Worm (Caenorhabditis elegans) whole organism, early embryonic: ENCODE data around the gene fut-6.

ENCODE experiments used
- B0310.2 ChIP-seq: sonication (generic microtip); optimal IDR thresholded peaks from 2 replicates; lab custom pipeline; 2016; ENCODE audit warnings: mild to moderate bottlenecking, missing genetic modification characterization, missing compliant biosample characterization
- F13C5.2 ChIP-seq: sonication (generic microtip); optimal IDR thresholded peaks from 2 replicates; lab custom pipeline; 2017; ENCODE audit warnings: mild to moderate bottlenecking, missing genetic modification characterization, inconsistent platforms, missing compliant biosample characterization
- aly-1 ChIP-seq: sonication (generic microtip); optimal IDR thresholded peaks from 2 replicates; lab custom pipeline; 2016; ENCODE audit warnings: missing genetic modification characterization, missing compliant biosample characterization
- ama-1 ChIP-seq: fragments of 150-350 bp; optimal IDR thresholded peaks from 2 replicates; lab custom pipeline; 2014
- ceh-13 ChIP-seq: fragments of 200-800 bp; sonication (Bioruptor generic); optimal IDR thresholded peaks from 2 replicates; lab custom pipeline; 2018; ENCODE audit warnings: mild to moderate bottlenecking, missing genetic modification characterization, missing compliant biosample characterization
- ceh-36 ChIP-seq: sonication (generic microtip); optimal IDR thresholded peaks from 2 replicates; lab custom pipeline; 2016; ENCODE audit warnings: missing genetic modification characterization, inconsistent platforms, missing compliant biosample characterization
- ets-7 ChIP-seq: sonication (generic microtip); optimal IDR thresholded peaks from 2 replicates; lab custom pipeline; 2016; ENCODE audit warnings: missing genotype, missing genetic modification characterization, missing compliant biosample characterization
- flt-1 ChIP-seq: fragments of 200-800 bp; sonication (Bioruptor generic); IDR thresholded peaks from 2 replicates; pipeline ENCODE4 v1.3.6; 2022; ENCODE audit warnings: missing genetic modification characterization, missing compliant biosample characterization
- hmbx-1 ChIP-seq: sonication (generic microtip); optimal IDR thresholded peaks from 2 replicates; lab custom pipeline; 2016; ENCODE audit warnings: mild to moderate bottlenecking, missing genetic modification characterization, missing compliant biosample characterization
- hmg-4 ChIP-seq: fragments of 200-800 bp; sonication (Bioruptor generic); optimal IDR thresholded peaks from 2 replicates; lab custom pipeline; 2018; ENCODE audit warnings: mild to moderate bottlenecking, missing genetic modification characterization, missing compliant biosample characterization
- hnd-1 ChIP-seq: sonication (generic microtip); optimal IDR thresholded peaks from 2 replicates; lab custom pipeline; 2016; ENCODE audit warnings: missing genetic modification characterization, missing compliant biosample characterization
- pes-1 ChIP-seq: fragments of 200-800 bp; sonication (Bioruptor generic); IDR thresholded peaks from 2 replicates; pipeline ENCODE4 v1.3.6; 2022; ENCODE audit warnings: missing genetic modification reagents, missing genetic modification characterization, missing compliant biosample characterization
- scrt-1 ChIP-seq: fragments of 200-800 bp; sonication (Bioruptor generic); IDR thresholded peaks from 2 replicates; pipeline ENCODE4 v1.3.6; 2022; ENCODE audit warnings: missing genetic modification characterization, missing compliant biosample characterization
- sea-1 ChIP-seq: fragments of 200-800 bp; sonication (Bioruptor generic); conservative IDR thresholded peaks from 2 replicates; pipeline ENCODE4 v1.3.6; 2022; ENCODE audit warnings: missing genetic modification characterization, missing compliant biosample characterization
- tbx-11 ChIP-seq: fragments of 200-800 bp; sonication (Bioruptor generic); IDR thresholded peaks from 2 replicates; pipeline ENCODE4 v1.3.6; 2022; ENCODE audit warnings: missing genetic modification characterization, missing compliant biosample characterization
- tbx-37 ChIP-seq: fragments of 200-800 bp; sonication (Bioruptor generic); conservative IDR thresholded peaks from 2 replicates; pipeline ENCODE4 v1.3.6; 2022; ENCODE audit warnings: missing genetic modification reagents, missing genetic modification characterization, missing compliant biosample characterization
- tra-4 ChIP-seq: sonication (generic microtip); optimal IDR thresholded peaks from 2 replicates; lab custom pipeline; 2017; ENCODE audit warnings: missing genetic modification characterization, missing compliant biosample characterization

fut-6 gene

ce11 chrII:4655834-4656233, at the start of gene fut-6:
TSS of gene fut-6 (minus strand) at chrII:4655934.
- TF ChIP-seq hnd-1 (tag; lab: Kevin White, UChicago) (no peak), tbx-37 (GFP tag; lab: Robert Waterston, UW) (no peak), F13C5.2 (tag; lab: Kevin White, UChicago) (no peak), hmg-4 (GFP tag; lab: Kevin White, UChicago) (no peak), aly-1 (tag; lab: Kevin White, UChicago) (no peak), tra-4 (no peak), scrt-1 (GFP tag; lab: Robert Waterston, UW) (no peak), sea-1 (no peak), ceh-13 (GFP tag; lab: Kevin White, UChicago) (no peak)

ce11 chrII:4703011-4703410, 47.3 kb upstream of the fut-6 start:
- TF ChIP-seq F13C5.2 (tag; lab: Kevin White, UChicago) (no peak), ets-7 (tag; lab: Kevin White, UChicago) (no peak), ama-1 (no peak), tra-4 (no peak), hnd-1 (tag; lab: Kevin White, UChicago) (no peak), hmg-4 (GFP tag; lab: Kevin White, UChicago) (no peak), tbx-11 (GFP tag; lab: Robert Waterston, UW) (no peak), aly-1 (tag; lab: Kevin White, UChicago) (no peak), ceh-36 (tag; lab: Kevin White, UChicago) (no peak), B0310.2 (no peak)

ce11 chrII:4701482-4702119, 45.9 kb upstream of the fut-6 start, which contains the start of gene unc-85:
TSS of gene unc-85 (plus strand) at chrII:4702069.
- peak; percentile 79 for TF ChIP-seq pes-1 (GFP tag; lab: Robert Waterston, UW)
- TF ChIP-seq tbx-11 (GFP tag; lab: Robert Waterston, UW), result peak; percentile 68
- TF ChIP-seq tbx-37 (GFP tag; lab: Robert Waterston, UW), result peak; percentile 45; the same call in 1 of the 2 replicates
- peak; percentile 71 for TF ChIP-seq scrt-1 (GFP tag; lab: Robert Waterston, UW)
- TF ChIP-seq ets-7 (tag; lab: Kevin White, UChicago), result peak; percentile 58
- peak; percentile 78 for TF ChIP-seq hmg-4 (GFP tag; lab: Kevin White, UChicago)
- TF ChIP-seq F13C5.2 (tag; lab: Kevin White, UChicago), result peak; percentile 81
- TF ChIP-seq sea-1, result peak; percentile 65; the same call in 1 of the 2 replicates
- peak; percentile 44 for TF ChIP-seq aly-1 (tag; lab: Kevin White, UChicago)
- peak; percentile 18 for TF ChIP-seq B0310.2
- peak; percentile 63 for TF ChIP-seq flt-1 (GFP tag; lab: Robert Waterston, UW)
- peak; percentile 25 for TF ChIP-seq hnd-1 (tag; lab: Kevin White, UChicago)

- TF ChIP-seq sea-1 (no peak), hmbx-1 (tag; lab: Kevin White, UChicago) (no peak), flt-1 (GFP tag; lab: Robert Waterston, UW) (no peak), B0310.2 (no peak), pes-1 (GFP tag; lab: Robert Waterston, UW) (no peak), ama-1 (no peak), ceh-13 (GFP tag; lab: Kevin White, UChicago) (no peak), tbx-11 (GFP tag; lab: Robert Waterston, UW) (no peak), hmg-4 (GFP tag; lab: Kevin White, UChicago) (no peak), F13C5.2 (tag; lab: Kevin White, UChicago) (no peak), aly-1 (tag; lab: Kevin White, UChicago) (no peak), tbx-37 (GFP tag; lab: Robert Waterston, UW) (no peak), ets-7 (tag; lab: Kevin White, UChicago) (no peak), tra-4 (no peak), scrt-1 (GFP tag; lab: Robert Waterston, UW) (no peak), hnd-1 (tag; lab: Kevin White, UChicago) (no peak), ceh-36 (tag; lab: Kevin White, UChicago) (no peak)
Observed at ce11 chrII:4698266-4698771, 42.6 kb upstream of the fut-6 start, which contains the start of the genes rpn-5 and scc-1. TSS of gene rpn-5 (minus strand) at chrII:4698427. TSS of gene scc-1 (plus strand) at chrII:4698721.

ce11 chrII:4696055-4696454, 40.3 kb upstream of the fut-6 start:
- no peak for TF ChIP-seq B0310.2
- TF ChIP-seq hmbx-1 (tag; lab: Kevin White, UChicago), result no peak
- no peak for TF ChIP-seq ama-1
- TF ChIP-seq ceh-13 (GFP tag; lab: Kevin White, UChicago), result no peak
- TF ChIP-seq ceh-36 (tag; lab: Kevin White, UChicago), result no peak
- TF ChIP-seq tbx-11 (GFP tag; lab: Robert Waterston, UW), result no peak
- TF ChIP-seq flt-1 (GFP tag; lab: Robert Waterston, UW), result no peak
- no peak for TF ChIP-seq aly-1 (tag; lab: Kevin White, UChicago)
- TF ChIP-seq F13C5.2 (tag; lab: Kevin White, UChicago), result no peak
- no peak for TF ChIP-seq hnd-1 (tag; lab: Kevin White, UChicago)
- no peak for TF ChIP-seq hmg-4 (GFP tag; lab: Kevin White, UChicago)
- TF ChIP-seq sea-1, result no peak

- TF ChIP-seq tra-4 (no peak), F13C5.2 (tag; lab: Kevin White, UChicago) (no peak), tbx-11 (GFP tag; lab: Robert Waterston, UW) (no peak), ceh-36 (tag; lab: Kevin White, UChicago) (no peak), aly-1 (tag; lab: Kevin White, UChicago) (no peak), ets-7 (tag; lab: Kevin White, UChicago) (no peak), scrt-1 (GFP tag; lab: Robert Waterston, UW) (no peak), pes-1 (GFP tag; lab: Robert Waterston, UW) (no peak), ama-1 (no peak), hmbx-1 (tag; lab: Kevin White, UChicago) (no peak)
Observed at ce11 chrII:4693129-4693528, 37.4 kb upstream of the fut-6 start, which contains the start of gene F10G7.5. TSS of gene F10G7.5 (plus strand) at chrII:4693414.

- TF ChIP-seq tbx-11 (GFP tag; lab: Robert Waterston, UW), result no peak
- TF ChIP-seq sea-1, result no peak
- TF ChIP-seq scrt-1 (GFP tag; lab: Robert Waterston, UW), result no peak
- no peak for TF ChIP-seq flt-1 (GFP tag; lab: Robert Waterston, UW)
- no peak for TF ChIP-seq pes-1 (GFP tag; lab: Robert Waterston, UW)
- no peak for TF ChIP-seq ets-7 (tag; lab: Kevin White, UChicago)
- no peak for TF ChIP-seq tbx-37 (GFP tag; lab: Robert Waterston, UW)
- no peak for TF ChIP-seq F13C5.2 (tag; lab: Kevin White, UChicago)
- no peak for TF ChIP-seq aly-1 (tag; lab: Kevin White, UChicago)
- TF ChIP-seq hmbx-1 (tag; lab: Kevin White, UChicago), result no peak
- no peak for TF ChIP-seq hmg-4 (GFP tag; lab: Kevin White, UChicago)
- TF ChIP-seq ama-1, result no peak
- TF ChIP-seq tra-4, result no peak
- no peak for TF ChIP-seq hnd-1 (tag; lab: Kevin White, UChicago)
- TF ChIP-seq ceh-36 (tag; lab: Kevin White, UChicago), result no peak
- TF ChIP-seq B0310.2, result no peak
- no peak for TF ChIP-seq ceh-13 (GFP tag; lab: Kevin White, UChicago)
Observed at ce11 chrII:4689477-4689876, 33.7 kb upstream of the fut-6 start, which contains the start of gene F10G7.12. TSS of gene F10G7.12 (plus strand) at chrII:4689777.
